Fruit fly (Drosophila melanogaster): Measurements from ENCODE around the gene CG9555.

dm6 chr2L:8962254-8962653, 29.3 kb upstream of the CG9555 start, which contains the start of the genes CG9525 and CG32985:
- no peak for TF ChIP-seq Rel (GFP tag; optimal IDR thresholded peaks at IDR 0.05)
- TF ChIP-seq Rel (tag; optimal IDR thresholded peaks at IDR 0.05): no peak
- no peak for TF ChIP-seq dl (GFP tag; optimal IDR thresholded peaks at IDR 0.05; ENCODE audit: insufficient read depth in 1 of 2, partially characterized antibody in 2 of 2)
- no peak for TF ChIP-seq ey (GFP tag; optimal IDR thresholded peaks at IDR 0.05)
- no peak for TF ChIP-seq psq (GFP tag; optimal IDR thresholded peaks at IDR 0.05)
- no peak for TF ChIP-seq lola (GFP tag; optimal IDR thresholded peaks at IDR 0.05)
- no peak for TF ChIP-seq fru (GFP tag; optimal IDR thresholded peaks at IDR 0.05)
- no peak for TF ChIP-seq N (GFP tag; optimal IDR thresholded peaks at IDR 0.05)
- TF ChIP-seq sv (GFP tag; optimal IDR thresholded peaks at IDR 0.05): no peak
- no peak for TF ChIP-seq dmrt93B (GFP tag; optimal IDR thresholded peaks at IDR 0.05)
